Worm (Caenorhabditis elegans) whole organism, L3 larva: Measurements from ENCODE around the gene C17H12.10.

Experiments
- R02D3.7 ChIP-seq: fragments of 150-350 bp; optimal IDR thresholded peaks from 2 replicates; lab custom pipeline; 2014; ENCODE audit warnings: missing biosample characterization, missing genetic modification characterization
- ZK546.5 ChIP-seq: sonication (generic microtip); optimal IDR thresholded peaks from 2 replicates; lab custom pipeline; 2017; ENCODE audit warnings: missing biosample characterization, missing genetic modification characterization
- aly-2 ChIP-seq: fragments of 150-350 bp; optimal IDR thresholded peaks from 2 replicates; lab custom pipeline; 2014; ENCODE audit warnings: missing biosample characterization, missing genetic modification characterization
- ama-1 ChIP-seq: fragments of 150-350 bp; optimal IDR thresholded peaks from 2 replicates; lab custom pipeline; 2018
- ceh-16 ChIP-seq: sonication (generic microtip); optimal IDR thresholded peaks from 2 replicates; lab custom pipeline; 2017; ENCODE audit warnings: missing biosample characterization, missing genetic modification characterization
- ceh-28 ChIP-seq: fragments of 150-350 bp; optimal IDR thresholded peaks from 2 replicates; lab custom pipeline; 2014; ENCODE audit warnings: missing biosample characterization, missing genetic modification reagents, missing genetic modification characterization
- ceh-82 ChIP-seq: fragments of 150-350 bp; optimal IDR thresholded peaks from 2 replicates; lab custom pipeline; 2014; ENCODE audit warnings: missing biosample characterization, missing genetic modification characterization
- ceh-9 ChIP-seq: sonication (generic microtip); optimal IDR thresholded peaks from 2 replicates; lab custom pipeline; 2018; ENCODE audit warnings: missing biosample characterization, missing genetic modification characterization
- daf-12 ChIP-seq: fragments of 150-350 bp; optimal IDR thresholded peaks from 2 replicates; lab custom pipeline; 2014; ENCODE audit warnings: missing biosample characterization, missing genetic modification reagents, missing genetic modification characterization
- egl-27 ChIP-seq: sonication (generic microtip); optimal IDR thresholded peaks from 4 replicates; lab custom pipeline; 2017; ENCODE audit warnings: missing biosample characterization, missing genetic modification reagents, missing genetic modification characterization
- egl-5 ChIP-seq: fragments of 150-350 bp; optimal IDR thresholded peaks from 2 replicates; lab custom pipeline; 2017; ENCODE audit warnings: missing biosample characterization, missing genetic modification reagents, missing genetic modification characterization, inconsistent platforms
- elt-1 ChIP-seq: fragments of 150-350 bp; optimal IDR thresholded peaks from 2 replicates; lab custom pipeline; 2014; ENCODE audit warnings: missing biosample characterization, missing genetic modification characterization
- elt-2 ChIP-seq: sonication (generic microtip); optimal IDR thresholded peaks from 2 replicates; lab custom pipeline; 2016; ENCODE audit warnings: missing genetic modification reagents, mild to moderate bottlenecking, missing genetic modification characterization, missing compliant biosample characterization
- elt-3 ChIP-seq, 3 experiments: fragments of 150-350 bp in 1 of 3; sonication (generic microtip) in 2 of 3; optimal IDR thresholded peaks; 2 replicates in 2 of 3; 4 replicates in 1 of 3; lab custom pipeline; 2014 to 2017; ENCODE audit warnings: missing biosample characterization in 3 of 3, missing genetic modification characterization in 3 of 3
- eor-1 ChIP-seq, 2 experiments: fragments of 150-350 bp; optimal IDR thresholded peaks; 2 replicates each; lab custom pipeline; 2014 to 2018; ENCODE audit warnings: missing biosample characterization in 2 of 2, missing genetic modification characterization in 2 of 2
- fkh-10 ChIP-seq: sonication (generic microtip); optimal IDR thresholded peaks from 2 replicates; lab custom pipeline; 2017; ENCODE audit warnings: missing biosample characterization, missing genetic modification reagents, missing genetic modification characterization
- fkh-2 ChIP-seq: fragments of 150-350 bp; optimal IDR thresholded peaks from 2 replicates; lab custom pipeline; 2014; ENCODE audit warnings: missing biosample characterization, missing genetic modification reagents, missing genetic modification characterization
- hmg-11 ChIP-seq: sonication (generic microtip); optimal IDR thresholded peaks from 2 replicates; lab custom pipeline; 2016; ENCODE audit warnings: missing genetic modification characterization, missing compliant biosample characterization
- jun-1 ChIP-seq: fragments of 150-350 bp; optimal IDR thresholded peaks from 2 replicates; lab custom pipeline; 2014; ENCODE audit warnings: missing biosample characterization, missing genetic modification reagents, missing genetic modification characterization
- lin-15B ChIP-seq: fragments of 150-350 bp; optimal IDR thresholded peaks from 2 replicates; lab custom pipeline; 2014; ENCODE audit warnings: missing biosample characterization, missing genetic modification characterization
- lin-39 ChIP-seq: fragments of 150-350 bp; optimal IDR thresholded peaks from 2 replicates; lab custom pipeline; 2018; ENCODE audit warnings: missing biosample characterization, missing genetic modification reagents, missing genetic modification characterization
- lsy-12 ChIP-seq: sonication (generic microtip); optimal IDR thresholded peaks from 2 replicates; lab custom pipeline; 2016; ENCODE audit warnings: mild to moderate bottlenecking, missing genetic modification characterization, missing compliant biosample characterization
- mdl-1 ChIP-seq: fragments of 150-350 bp; optimal IDR thresholded peaks from 2 replicates; lab custom pipeline; 2014; ENCODE audit warnings: missing biosample characterization, missing genetic modification characterization
- mml-1 ChIP-seq: fragments of 150-350 bp; sonication (generic microtip); optimal IDR thresholded peaks from 3 replicates; lab custom pipeline; 2014; ENCODE audit warnings: missing biosample characterization, missing genetic modification characterization
- nfya-1 ChIP-seq: sonication (generic microtip); optimal IDR thresholded peaks from 2 replicates; lab custom pipeline; 2017; ENCODE audit warnings: missing genetic modification characterization, mild to moderate bottlenecking, missing compliant biosample characterization, antibody characterized with exemption, moderate library complexity; ENCODE audit not compliant: insufficient read depth
- nhr-11 ChIP-seq: fragments of 150-350 bp; optimal IDR thresholded peaks from 2 replicates; lab custom pipeline; 2014; ENCODE audit warnings: missing biosample characterization, missing genetic modification characterization
- nhr-12 ChIP-seq: fragments of 150-350 bp; optimal IDR thresholded peaks from 2 replicates; lab custom pipeline; 2014; ENCODE audit warnings: missing biosample characterization, missing genetic modification characterization
- nhr-23 ChIP-seq: fragments of 150-350 bp; optimal IDR thresholded peaks from 2 replicates; lab custom pipeline; 2014; ENCODE audit warnings: missing biosample characterization, missing genetic modification reagents, missing genetic modification characterization
- nhr-237 ChIP-seq: fragments of 150-350 bp; optimal IDR thresholded peaks from 2 replicates; lab custom pipeline; 2014; ENCODE audit warnings: missing biosample characterization, missing genetic modification characterization
- nhr-25 ChIP-seq: sonication (generic microtip); optimal IDR thresholded peaks from 2 replicates; lab custom pipeline; 2017; ENCODE audit warnings: missing biosample characterization, missing genetic modification characterization
- nhr-28 ChIP-seq: fragments of 150-350 bp; optimal IDR thresholded peaks from 2 replicates; lab custom pipeline; 2014; ENCODE audit warnings: missing biosample characterization, missing genetic modification characterization
- nhr-43 ChIP-seq: sonication (generic microtip); optimal IDR thresholded peaks from 2 replicates; lab custom pipeline; 2016; ENCODE audit warnings: mild to moderate bottlenecking, missing genetic modification characterization, missing compliant biosample characterization; ENCODE audit not compliant: poor library complexity, severe bottlenecking
- nhr-67 ChIP-seq: fragments of 150-350 bp; optimal IDR thresholded peaks from 2 replicates; lab custom pipeline; 2014; ENCODE audit warnings: missing biosample characterization, missing genetic modification characterization
- nhr-76 ChIP-seq: fragments of 150-350 bp; sonication (generic microtip); optimal IDR thresholded peaks from 5 replicates; lab custom pipeline; 2014; ENCODE audit warnings: missing biosample characterization, missing genetic modification characterization
- nhr-77 ChIP-seq: fragments of 150-350 bp; optimal IDR thresholded peaks from 2 replicates; lab custom pipeline; 2014; ENCODE audit warnings: missing biosample characterization, missing genetic modification characterization
- pha-4 ChIP-seq: fragments of 150-350 bp; optimal IDR thresholded peaks from 2 replicates; lab custom pipeline; 2014; ENCODE audit warnings: missing biosample characterization, missing genetic modification reagents, missing genetic modification characterization
- pqm-1 ChIP-seq: fragments of 150-350 bp; optimal IDR thresholded peaks from 2 replicates; lab custom pipeline; 2017; ENCODE audit warnings: missing biosample characterization, missing genetic modification characterization, inconsistent platforms
- sea-2 ChIP-seq: fragments of 150-350 bp; sonication (generic microtip); optimal IDR thresholded peaks from 4 replicates; lab custom pipeline; 2014; ENCODE audit warnings: missing biosample characterization, missing genetic modification reagents, missing genetic modification characterization
- skn-1 ChIP-seq: fragments of 150-350 bp; optimal IDR thresholded peaks from 2 replicates; lab custom pipeline; 2014; ENCODE audit warnings: missing biosample characterization, missing genetic modification characterization
- snpc-4 ChIP-seq: fragments of 150-350 bp; optimal IDR thresholded peaks from 2 replicates; lab custom pipeline; 2014; ENCODE audit warnings: missing biosample characterization, missing genetic modification characterization
- tbx-2 ChIP-seq: sonication (generic microtip); optimal IDR thresholded peaks from 2 replicates; lab custom pipeline; 2016; ENCODE audit warnings: mild to moderate bottlenecking, missing genetic modification characterization, missing compliant biosample characterization
- unc-39 ChIP-seq: sonication (generic microtip); optimal IDR thresholded peaks from 4 replicates; lab custom pipeline; 2017; ENCODE audit warnings: missing biosample characterization, missing genetic modification characterization
- unc-62 ChIP-seq: fragments of 150-350 bp; sonication (generic microtip); optimal IDR thresholded peaks from 4 replicates; lab custom pipeline; 2014; ENCODE audit warnings: missing biosample characterization, missing genetic modification reagents, missing genetic modification characterization
- zag-1 ChIP-seq: fragments of 150-350 bp; optimal IDR thresholded peaks from 2 replicates; lab custom pipeline; 2014; ENCODE audit warnings: missing biosample characterization, missing genetic modification characterization
- ztf-11 ChIP-seq: fragments of 150-350 bp; optimal IDR thresholded peaks from 2 replicates; lab custom pipeline; 2014; ENCODE audit warnings: missing biosample characterization, missing genetic modification characterization
- ztf-4 ChIP-seq: fragments of 150-350 bp; optimal IDR thresholded peaks from 2 replicates; lab custom pipeline; 2014; ENCODE audit warnings: missing biosample characterization, missing genetic modification characterization

The C17H12.10 gene

DNA sequence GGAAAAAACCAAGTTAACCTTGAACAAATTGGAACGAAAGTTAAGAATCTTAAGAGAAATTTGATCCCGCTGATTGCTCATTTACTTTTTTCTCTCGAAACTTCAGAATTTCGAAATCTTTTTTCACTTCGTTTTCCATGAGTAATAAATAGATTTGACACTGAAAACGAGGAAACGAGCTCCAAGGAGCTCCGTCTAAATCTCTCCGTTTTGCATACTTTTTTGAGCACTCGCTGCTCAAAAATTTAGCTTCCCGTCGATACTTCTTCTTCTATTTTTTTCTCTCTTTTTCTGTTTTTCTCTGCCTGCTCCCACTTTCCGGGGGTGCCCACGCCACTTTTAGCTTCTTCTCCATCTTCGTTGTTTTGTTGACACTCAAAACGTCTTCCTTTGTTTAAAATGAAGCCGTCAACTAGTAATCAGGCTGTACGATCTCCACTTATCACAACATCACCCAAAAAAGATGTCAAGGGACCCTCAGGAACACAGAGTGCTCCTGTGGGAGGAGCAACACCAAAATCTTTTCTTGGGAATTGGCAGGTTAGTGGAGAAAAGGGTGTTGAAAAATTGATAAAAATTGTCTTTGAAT is at the start of gene C17H12.10:
C17H12.10 (plus strand) TSS at position 325 of the 589 bp plus-strand sequence.
- TF ChIP-seq nhr-77 (tag; lab: Kevin White, UChicago), result no peak
- TF ChIP-seq aly-2, result no peak
- TF ChIP-seq nhr-237 (tag; lab: Kevin White, UChicago), result no peak
- TF ChIP-seq pqm-1 (tag; lab: Kevin White, UChicago), result no peak
- TF ChIP-seq nhr-67 (tag; lab: Kevin White, UChicago), result no peak
- TF ChIP-seq nhr-28, result no peak
- TF ChIP-seq ama-1 (lab: Kevin White, UChicago), result no peak
- no peak for TF ChIP-seq ceh-9 (tag; lab: Kevin White, UChicago)
- no peak for TF ChIP-seq sea-2 (GFP tag; lab: Kevin White, UChicago)
- TF ChIP-seq R02D3.7 (tag; lab: Kevin White, UChicago), result no peak
- peak; percentile 71 for TF ChIP-seq elt-1
- no peak for TF ChIP-seq nhr-12
- no peak for TF ChIP-seq egl-5 (tag; lab: Kevin White, UChicago)
- no peak for TF ChIP-seq ceh-16 (tag; lab: Kevin White, UChicago)
- TF ChIP-seq ztf-4 (tag; lab: Kevin White, UChicago), result no peak
- no peak for TF ChIP-seq unc-39
- no peak for TF ChIP-seq ZK546.5 (tag; lab: Kevin White, UChicago)
- TF ChIP-seq jun-1 (tag; lab: Kevin White, UChicago), result no peak
- TF ChIP-seq lsy-12 (tag; lab: Kevin White, UChicago), result no peak
- TF ChIP-seq nhr-23 (tag; lab: Kevin White, UChicago), result no peak
- TF ChIP-seq fkh-2 (tag; lab: Kevin White, UChicago), result no peak
- TF ChIP-seq nhr-11 (tag; lab: Kevin White, UChicago), result no peak
- TF ChIP-seq nhr-25 (tag; lab: Kevin White, UChicago), result no peak
- peak; percentile 41 for TF ChIP-seq fkh-10 (GFP tag; lab: Kevin White, UChicago)
- TF ChIP-seq tbx-2 (tag; lab: Kevin White, UChicago), result no peak
- TF ChIP-seq mdl-1 (tag; lab: Kevin White, UChicago), result no peak
- TF ChIP-seq unc-62, result no peak
- TF ChIP-seq pha-4 (tag; lab: Kevin White, UChicago), result no peak
- no peak for TF ChIP-seq eor-1 (tag; optimal IDR thresholded peaks at IDR 0.05; lab: Kevin White, UChicago)
- peak; percentile 28 for TF ChIP-seq lin-15B (tag; lab: Kevin White, UChicago)
- TF ChIP-seq zag-1 (tag; lab: Kevin White, UChicago), result no peak
- no peak for TF ChIP-seq ceh-82
- TF ChIP-seq skn-1 (tag; lab: Kevin White, UChicago), result no peak
- peak; percentile 3 for TF ChIP-seq hmg-11 (tag; lab: Kevin White, UChicago)
- TF ChIP-seq mml-1 (tag; lab: Kevin White, UChicago), result no peak
- peak; percentile 54 for TF ChIP-seq nfya-1 (tag; lab: Kevin White, UChicago)
- no peak for TF ChIP-seq nhr-76
- no peak for TF ChIP-seq egl-27
- TF ChIP-seq daf-12, result no peak
- TF ChIP-seq nhr-43, result no peak
- no peak for TF ChIP-seq ztf-11 (tag; lab: Kevin White, UChicago)
- no peak for TF ChIP-seq snpc-4 (tag; lab: Kevin White, UChicago)
- no peak for TF ChIP-seq elt-3 (tag; optimal IDR thresholded peaks at IDR 0.05; lab: Kevin White, UChicago)
- TF ChIP-seq ceh-28 (tag; lab: Kevin White, UChicago), result no peak
- peak; percentile 67 for TF ChIP-seq lin-39 (tag; lab: Kevin White, UChicago)
- TF ChIP-seq elt-2 (tag; lab: Kevin White, UChicago), result no peak
